Fruit fly (Drosophila melanogaster) Kc167 (cell line): ENCODE data around the gene CG12594.

Experiments
- Myc ChIP-seq: fragments of >200 bp; optimal IDR thresholded peaks from 2 replicates; lab custom pipeline; 2017; ENCODE audit warnings: missing external identifiers
- Sin3A ChIP-seq: fragments of >200 bp; optimal IDR thresholded peaks from 2 replicates; lab custom pipeline; 2018; ENCODE audit warnings: missing external identifiers
- h ChIP-seq: fragments of >200 bp; optimal IDR thresholded peaks from 3 replicates; lab custom pipeline; 2018; ENCODE audit warnings: missing external identifiers
- insv ChIP-seq: fragments of >200 bp; optimal IDR thresholded peaks from 3 replicates; lab custom pipeline; 2018; ENCODE audit warnings: missing external identifiers
- psq ChIP-seq: fragments of >200 bp; optimal IDR thresholded peaks from 2 replicates; lab custom pipeline; 2017; ENCODE audit warnings: missing external identifiers
- ttk ChIP-seq: sonication (Bioruptor generic); optimal IDR thresholded peaks from 2 replicates; lab custom pipeline; 2017; ENCODE audit warnings: missing external identifiers

CG12594 gene

dm6 chr3R:11694311-11695305, 26.9 kb upstream of the CG12594 start, which contains the start of gene Fer3:
TSS of gene Fer3 (minus strand) at chr3R:11694311.
- TF ChIP-seq Myc = no peak
- TF ChIP-seq ttk (lab: Kevin White, UChicago) = no peak
- TF ChIP-seq Sin3A = no peak
- no peak for TF ChIP-seq psq (lab: Kevin White, UChicago)
- no peak for TF ChIP-seq insv (lab: Kevin White, UChicago)
- TF ChIP-seq h (lab: Kevin White, UChicago) = no peak

- TF ChIP-seq h (lab: Kevin White, UChicago) = no peak
- TF ChIP-seq Myc = no peak
- no peak for TF ChIP-seq insv (lab: Kevin White, UChicago)
- TF ChIP-seq psq (lab: Kevin White, UChicago) = no peak
- no peak for TF ChIP-seq ttk (lab: Kevin White, UChicago)
- no peak for TF ChIP-seq Sin3A
Observed at dm6 chr3R:11696209-11696608, 25.3 kb upstream of the CG12594 start, which contains the start of gene CG14717. TSS of gene CG14717 (plus strand) at chr3R:11696509.

- TF ChIP-seq Sin3A = no peak
Observed at dm6 chr3R:11700314-11700713, 21.2 kb upstream of the CG12594 start, which contains the start of gene CG14718. TSS of gene CG14718 (plus strand) at chr3R:11700614.

dm6 chr3R:11703730-11704129, 17.8 kb upstream of the CG12594 start, which contains the start of gene I-t:
TSS of gene I-t (plus strand) at chr3R:11704030.
- TF ChIP-seq insv (lab: Kevin White, UChicago) (no peak), ttk (lab: Kevin White, UChicago) (no peak), h (lab: Kevin White, UChicago) (no peak), psq (lab: Kevin White, UChicago) (no peak), Myc (no peak)

- TF ChIP-seq insv (lab: Kevin White, UChicago) (no peak), ttk (lab: Kevin White, UChicago) (no peak), h (lab: Kevin White, UChicago) (no peak), psq (lab: Kevin White, UChicago) (no peak), Sin3A (no peak), Myc (no peak)
Observed at dm6 chr3R:11711376-11711775, 10.2 kb upstream of the CG12594 start, which contains the start of gene CG14720. TSS of gene CG14720 (plus strand) at chr3R:11711676.

dm6 chr3R:11735337-11735736, 13.8 kb downstream of the CG12594 start, which contains the start of gene CG14721:
TSS of gene CG14721 (plus strand) at chr3R:11735447.
- TF ChIP-seq h (lab: Kevin White, UChicago) = no peak
- TF ChIP-seq Sin3A = no peak
- TF ChIP-seq insv (lab: Kevin White, UChicago) = no peak

- TF ChIP-seq psq (lab: Kevin White, UChicago) = no peak
- no peak for TF ChIP-seq Sin3A
- no peak for TF ChIP-seq h (lab: Kevin White, UChicago)
- TF ChIP-seq Myc = no peak
- TF ChIP-seq ttk (lab: Kevin White, UChicago) = no peak
- no peak for TF ChIP-seq insv (lab: Kevin White, UChicago)
Observed at dm6 chr3R:11741730-11742203, 20.2 kb downstream of the CG12594 start, which contains the start of the genes Blm and CG14722. TSS of gene Blm (minus strand) at chr3R:11741783. TSS of gene CG14722 (plus strand) at chr3R:11741890.

- TF ChIP-seq psq (lab: Kevin White, UChicago) = no peak
Observed at dm6 chr3R:11749297-11750293, 28.1 kb downstream of the CG12594 start, which contains the start of gene CG6923. TSS of gene CG6923 (minus strand) at chr3R:11750029.

- TF ChIP-seq h (lab: Kevin White, UChicago) (no peak), psq (lab: Kevin White, UChicago) (no peak), insv (lab: Kevin White, UChicago) (no peak), Sin3A (no peak), Myc (no peak), ttk (lab: Kevin White, UChicago) (no peak)
Observed at dm6 chr3R:11750294-11750432, 28.6 kb downstream of the CG12594 start, which contains the start of gene CG43062. TSS of gene CG43062 (plus strand) at chr3R:11750333.

- TF ChIP-seq insv (lab: Kevin White, UChicago) (no peak), h (lab: Kevin White, UChicago) (no peak), psq (lab: Kevin White, UChicago) (no peak), Sin3A (no peak), Myc (no peak), ttk (lab: Kevin White, UChicago) (no peak)
Observed at dm6 chr3R:11751756-11752155, 30.2 kb downstream of the CG12594 start.

dm6 chr3R:11756762-11757161, 35.2 kb downstream of the CG12594 start:
- TF ChIP-seq psq (lab: Kevin White, UChicago) (no peak), Myc (no peak), h (lab: Kevin White, UChicago) (no peak), insv (lab: Kevin White, UChicago) (no peak), ttk (lab: Kevin White, UChicago) (no peak), Sin3A (no peak)
